Worm (Caenorhabditis elegans) whole organism, mixed stage, embryonic: Measurements from ENCODE around the gene act-2.

Source experiments
- M03D4.4 ChIP-seq: sonication (generic microtip); optimal IDR thresholded peaks from 2 replicates; lab custom pipeline; 2017; ENCODE audit warnings: mild to moderate bottlenecking, missing genetic modification characterization, missing compliant biosample characterization
- bed-3 ChIP-seq: fragments of 200-800 bp; sonication (Bioruptor generic); optimal IDR thresholded peaks from 3 replicates; lab custom pipeline; 2018; ENCODE audit warnings: mild to moderate bottlenecking, missing genetic modification characterization, moderate library complexity, missing compliant biosample characterization
- blmp-1 ChIP-seq: fragments of 150-350 bp; optimal IDR thresholded peaks from 2 replicates; lab custom pipeline; 2014; ENCODE audit warnings: missing biosample characterization, missing genetic modification characterization
- ceh-39 ChIP-seq: fragments of 150-350 bp; optimal IDR thresholded peaks from 2 replicates; lab custom pipeline; 2014; ENCODE audit warnings: missing biosample characterization, missing genetic modification characterization
- ceh-43 ChIP-seq: fragments of 200-800 bp; sonication (Bioruptor generic); optimal IDR thresholded peaks from 2 replicates; lab custom pipeline; 2018; ENCODE audit warnings: mild to moderate bottlenecking, missing genetic modification characterization, moderate library complexity, missing compliant biosample characterization
- ceh-83 ChIP-seq: fragments of 200-800 bp; sonication (Bioruptor generic); optimal IDR thresholded peaks from 2 replicates; lab custom pipeline; 2018; ENCODE audit warnings: mild to moderate bottlenecking, missing genetic modification characterization, missing compliant biosample characterization
- ces-1 ChIP-seq: fragments of 150-350 bp; optimal IDR thresholded peaks from 2 replicates; lab custom pipeline; 2014; ENCODE audit warnings: missing biosample characterization, missing genetic modification reagents, missing genetic modification characterization
- drap-1 ChIP-seq: fragments of 200-800 bp; sonication (Bioruptor generic); optimal IDR thresholded peaks from 3 replicates; lab custom pipeline; 2018; ENCODE audit warnings: mild to moderate bottlenecking, missing genetic modification characterization, missing compliant biosample characterization
- elt-3 ChIP-seq: fragments of 150-350 bp; optimal IDR thresholded peaks from 2 replicates; lab custom pipeline; 2014; ENCODE audit warnings: missing biosample characterization, missing genetic modification characterization
- flh-1 ChIP-seq: fragments of 200-800 bp; sonication (Bioruptor generic); optimal IDR thresholded peaks from 2 replicates; lab custom pipeline; 2018; ENCODE audit warnings: mild to moderate bottlenecking, missing genetic modification characterization, moderate library complexity, missing compliant biosample characterization
- ham-2 ChIP-seq: fragments of 200-800 bp; sonication (Bioruptor generic); optimal IDR thresholded peaks from 2 replicates; lab custom pipeline; 2018; ENCODE audit warnings: mild to moderate bottlenecking, missing genetic modification characterization, missing compliant biosample characterization
- hlh-1 ChIP-seq: fragments of 150-350 bp; optimal IDR thresholded peaks from 2 replicates; lab custom pipeline; 2014; ENCODE audit warnings: missing biosample characterization, missing genetic modification reagents, missing genetic modification characterization
- lin-13 ChIP-seq: fragments of 150-350 bp; optimal IDR thresholded peaks from 2 replicates; lab custom pipeline; 2014; ENCODE audit warnings: missing biosample characterization, missing genetic modification characterization
- lin-32 ChIP-seq: fragments of 200-800 bp; sonication (Bioruptor generic); optimal IDR thresholded peaks from 2 replicates; lab custom pipeline; 2018; ENCODE audit warnings: mild to moderate bottlenecking, missing genetic modification characterization, missing compliant biosample characterization
- lsy-2 ChIP-seq: fragments of 150-350 bp; optimal IDR thresholded peaks from 2 replicates; lab custom pipeline; 2014; ENCODE audit warnings: missing biosample characterization, missing genetic modification characterization
- mab-5 ChIP-seq: fragments of 150-350 bp; optimal IDR thresholded peaks from 2 replicates; lab custom pipeline; 2014; ENCODE audit warnings: missing biosample characterization, missing genetic modification characterization
- mep-1 ChIP-seq: fragments of 150-350 bp; optimal IDR thresholded peaks from 2 replicates; lab custom pipeline; 2017; ENCODE audit warnings: missing biosample characterization, missing genetic modification reagents, missing genetic modification characterization, inconsistent platforms
- mls-2 ChIP-seq: sonication (generic microtip); optimal IDR thresholded peaks from 2 replicates; lab custom pipeline; 2016; ENCODE audit warnings: mild to moderate bottlenecking, missing genetic modification characterization, moderate library complexity, missing compliant biosample characterization
- nhr-12 ChIP-seq: fragments of 150-350 bp; optimal IDR thresholded peaks from 2 replicates; lab custom pipeline; 2014; ENCODE audit warnings: missing biosample characterization, missing genetic modification characterization
- nhr-2 ChIP-seq: fragments of 150-350 bp; optimal IDR thresholded peaks from 2 replicates; lab custom pipeline; 2014; ENCODE audit warnings: missing biosample characterization, missing genetic modification characterization
- sem-2 ChIP-seq: fragments of 200-800 bp; sonication (Bioruptor generic); optimal IDR thresholded peaks from 2 replicates; lab custom pipeline; 2018; ENCODE audit warnings: mild to moderate bottlenecking, missing genetic modification characterization, missing compliant biosample characterization
- snpc-4 ChIP-seq: fragments of 150-350 bp; optimal IDR thresholded peaks from 2 replicates; lab custom pipeline; 2014; ENCODE audit warnings: missing biosample characterization, missing genetic modification characterization
- tbx-8 ChIP-seq: fragments of 200-800 bp; sonication (Bioruptor generic); optimal IDR thresholded peaks from 2 replicates; lab custom pipeline; 2018; ENCODE audit warnings: mild to moderate bottlenecking, missing genetic modification characterization, moderate library complexity, missing compliant biosample characterization
- unc-120 ChIP-seq: sonication (generic microtip); optimal IDR thresholded peaks from 2 replicates; lab custom pipeline; 2017; ENCODE audit warnings: missing genetic modification characterization, missing compliant biosample characterization; ENCODE audit not compliant: poor library complexity, severe bottlenecking
- unc-39 ChIP-seq: fragments of 150-350 bp; optimal IDR thresholded peaks from 2 replicates; lab custom pipeline; 2014; ENCODE audit warnings: missing biosample characterization, missing genetic modification characterization
- unc-62 ChIP-seq: fragments of 150-350 bp; optimal IDR thresholded peaks from 2 replicates; lab custom pipeline; 2014; ENCODE audit warnings: missing biosample characterization, missing genetic modification reagents, missing genetic modification characterization
- zip-8 ChIP-seq: fragments of 150-350 bp; optimal IDR thresholded peaks from 2 replicates; lab custom pipeline; 2014; ENCODE audit warnings: missing biosample characterization, missing genetic modification characterization
- ztf-11 ChIP-seq: fragments of 150-350 bp; optimal IDR thresholded peaks from 2 replicates; lab custom pipeline; 2014; ENCODE audit warnings: missing biosample characterization, missing genetic modification characterization

Gene act-2

ce11 chrV:11069277-11069676 is 8.7 kb downstream of the act-2 start, which contains the start of gene T04C12.8:
Gene T04C12.8, minus strand, starts transcription at chrV:11069358.
- TF ChIP-seq flh-1 (GFP tag; lab: Kevin White, UChicago) (no peak), snpc-4 (tag; lab: Kevin White, UChicago) (no peak), M03D4.4 (tag; lab: Kevin White, UChicago) (no peak), mls-2 (tag; lab: Kevin White, UChicago) (no peak), ceh-39 (tag; lab: Kevin White, UChicago) (no peak), ztf-11 (tag; lab: Kevin White, UChicago) (no peak), blmp-1 (tag; lab: Kevin White, UChicago) (no peak), ceh-43 (no peak), nhr-12 (no peak), drap-1 (GFP tag; lab: Kevin White, UChicago) (no peak), lsy-2 (tag; lab: Kevin White, UChicago) (no peak)

ce11 chrV:11065513-11065912 is 12.4 kb downstream of the act-2 start, which contains the start of gene nlp-80:
Gene nlp-80, minus strand, starts transcription at chrV:11065613.
- no peak for TF ChIP-seq ceh-83 (GFP tag; lab: Kevin White, UChicago)
- TF ChIP-seq zip-8 (tag; lab: Kevin White, UChicago) = no peak
- TF ChIP-seq lin-32 (GFP tag; lab: Kevin White, UChicago) = no peak
- TF ChIP-seq unc-39 (tag; lab: Kevin White, UChicago) = no peak
- no peak for TF ChIP-seq tbx-8 (GFP tag; lab: Kevin White, UChicago)
- no peak for TF ChIP-seq bed-3 (GFP tag; lab: Kevin White, UChicago)
- no peak for TF ChIP-seq mab-5 (tag; lab: Kevin White, UChicago)
- TF ChIP-seq flh-1 (GFP tag; lab: Kevin White, UChicago) = no peak
- TF ChIP-seq elt-3 (tag; lab: Kevin White, UChicago) = no peak
- TF ChIP-seq ham-2 (GFP tag; lab: Kevin White, UChicago) = no peak
- no peak for TF ChIP-seq lin-13 (tag; lab: Kevin White, UChicago)
- no peak for TF ChIP-seq blmp-1 (tag; lab: Kevin White, UChicago)
- TF ChIP-seq ces-1 (GFP tag; lab: Kevin White, UChicago) = no peak
- TF ChIP-seq sem-2 (GFP tag; lab: Kevin White, UChicago) = no peak
- TF ChIP-seq lsy-2 (tag; lab: Kevin White, UChicago) = no peak

ce11 chrV:11063115-11063514 is 14.8 kb downstream of the act-2 start, which contains the start of gene T04C12.9:
Gene T04C12.9, minus strand, starts transcription at chrV:11063215.
- no peak for TF ChIP-seq lin-13 (tag; lab: Kevin White, UChicago)
- no peak for TF ChIP-seq ceh-39 (tag; lab: Kevin White, UChicago)
- TF ChIP-seq M03D4.4 (tag; lab: Kevin White, UChicago) = no peak
- TF ChIP-seq mab-5 (tag; lab: Kevin White, UChicago) = no peak
- no peak for TF ChIP-seq mep-1
- TF ChIP-seq unc-39 (tag; lab: Kevin White, UChicago) = no peak
- no peak for TF ChIP-seq hlh-1
- TF ChIP-seq ceh-83 (GFP tag; lab: Kevin White, UChicago) = no peak
- TF ChIP-seq nhr-12 = no peak
- TF ChIP-seq ztf-11 (tag; lab: Kevin White, UChicago) = no peak
- TF ChIP-seq lin-32 (GFP tag; lab: Kevin White, UChicago) = no peak

ce11 chrV:11061887-11062286 is 16.1 kb downstream of the act-2 start:
- TF ChIP-seq M03D4.4 (tag; lab: Kevin White, UChicago) (no peak), ceh-43 (no peak), zip-8 (tag; lab: Kevin White, UChicago) (no peak), ham-2 (GFP tag; lab: Kevin White, UChicago) (no peak), mab-5 (tag; lab: Kevin White, UChicago) (no peak), unc-120 (tag; lab: Kevin White, UChicago) (no peak), hlh-1 (no peak), ceh-83 (GFP tag; lab: Kevin White, UChicago) (no peak), ces-1 (GFP tag; lab: Kevin White, UChicago) (no peak), bed-3 (GFP tag; lab: Kevin White, UChicago) (no peak), elt-3 (tag; lab: Kevin White, UChicago) (no peak), ceh-39 (tag; lab: Kevin White, UChicago) (no peak), lin-13 (tag; lab: Kevin White, UChicago) (no peak), lsy-2 (tag; lab: Kevin White, UChicago) (no peak), nhr-2 (tag; lab: Kevin White, UChicago) (no peak), snpc-4 (tag; lab: Kevin White, UChicago) (no peak), nhr-12 (no peak), mep-1 (no peak)

- TF ChIP-seq unc-62 (GFP tag; lab: Kevin White, UChicago) (no peak), lin-32 (GFP tag; lab: Kevin White, UChicago) (no peak), mab-5 (tag; lab: Kevin White, UChicago) (no peak), ces-1 (GFP tag; lab: Kevin White, UChicago) (no peak)
These were observed 17.5 kb downstream of the act-2 start, which contains the start of gene T04C12.11 for ce11 chrV:11060239-11060984. Gene T04C12.11, minus strand, starts transcription at chrV:11060289.
